Worm (Caenorhabditis elegans) whole organism, midembryonic: ENCODE data around the gene skpo-2.

Source experiments
- T22C8.4 ChIP-seq: fragments of 200-800 bp; sonication (Bioruptor generic); IDR thresholded peaks from 2 replicates; pipeline ENCODE4 v1.3.6; 2022; ENCODE audit warnings: missing genetic modification characterization, missing compliant biosample characterization
- flt-1 ChIP-seq: fragments of 200-800 bp; sonication (Bioruptor generic); IDR thresholded peaks from 2 replicates; pipeline ENCODE4 v1.3.6; 2022; ENCODE audit warnings: missing genetic modification characterization, missing compliant biosample characterization
- ztf-23 ChIP-seq: fragments of 200-800 bp; sonication (Bioruptor generic); IDR thresholded peaks from 2 replicates; pipeline ENCODE4 v1.3.6; 2022; ENCODE audit warnings: missing genetic modification reagents, missing genetic modification characterization, missing compliant biosample characterization

DNA sequence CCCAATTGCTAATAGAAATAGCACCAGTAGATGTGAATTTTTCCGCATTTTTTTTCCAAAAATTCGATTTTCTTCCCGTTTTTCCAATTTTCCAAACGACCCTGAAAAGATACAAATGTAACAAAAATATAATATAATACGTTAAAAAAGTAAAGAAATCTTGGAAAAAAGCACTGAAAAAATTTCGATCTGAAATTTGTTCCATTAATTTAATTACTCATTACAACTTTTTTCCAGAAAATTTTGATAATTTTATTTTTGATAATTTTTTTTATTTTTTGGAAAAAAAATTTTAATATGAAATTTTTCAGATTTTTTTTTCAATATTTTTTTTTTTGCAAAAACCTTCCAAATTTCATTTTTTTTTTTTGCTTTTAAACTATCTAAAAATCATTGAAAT, at the start of gene skpo-2:
- TF ChIP-seq ztf-23 (GFP tag; lab: Robert Waterston, UW) (no peak), T22C8.4 (no peak), flt-1 (GFP tag; lab: Robert Waterston, UW) (no peak)
